Fruit fly (Drosophila melanogaster) S2 (cell line): ENCODE data around the gene CG15564.

Source experiments
- CG8478 ChIP-seq: fragments of >200 bp; optimal IDR thresholded peaks from 2 replicates; lab custom pipeline; 2018
- CTCF ChIP-seq, 2 experiments: fragments of >200 bp; optimal IDR thresholded peaks; 2 replicates each; lab custom pipeline; 2018

DNA sequence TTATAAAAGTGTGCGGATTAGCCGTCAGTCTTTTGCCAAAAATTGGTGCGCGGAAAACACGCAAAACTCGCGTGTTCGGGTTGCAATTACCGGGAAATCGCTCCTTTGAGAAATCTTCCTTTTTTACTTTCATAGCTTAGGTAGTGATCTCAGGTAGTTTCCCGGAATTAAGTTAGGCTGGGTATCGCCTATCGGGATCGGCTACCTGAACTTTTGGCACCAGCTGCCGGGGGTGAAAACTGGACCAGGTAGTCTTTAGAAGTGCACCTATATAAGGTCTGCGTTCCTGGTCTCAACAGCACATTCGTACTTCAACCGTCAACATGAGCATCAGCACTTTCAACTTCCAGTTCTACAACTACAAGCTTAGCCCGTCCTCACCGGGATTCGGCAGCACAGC, 42.1 kb downstream of the CG15564 start, which contains the start of gene bnk:
- TF ChIP-seq CG8478 (lab: Kevin White, UChicago) (no peak), CTCF (optimal IDR thresholded peaks at IDR 0.05; lab: Kevin White, UChicago) (no peak)
